Worm (Caenorhabditis elegans) whole organism, late embryonic: ENCODE results near the gene C56A3.5.

Experiments used
- ceh-48 ChIP-seq: sonication (generic microtip); optimal IDR thresholded peaks from 2 replicates; lab custom pipeline; 2016; ENCODE audit warnings: missing genetic modification characterization, inconsistent platforms, missing compliant biosample characterization
- nhr-11 ChIP-seq: fragments of 150-350 bp; optimal IDR thresholded peaks from 2 replicates; lab custom pipeline; 2014; ENCODE audit warnings: missing biosample characterization, missing genetic modification characterization
- ref-2 ChIP-seq: sonication (generic microtip); optimal IDR thresholded peaks from 2 replicates; lab custom pipeline; 2016; ENCODE audit warnings: missing genetic modification characterization, missing compliant biosample characterization

ce11 chrV:13530698-13531097 lies 21.1 kb upstream of the C56A3.5 start, which contains the start of gene ttr-44:
- TF ChIP-seq ref-2 (tag; lab: Kevin White, UChicago) (no peak), ceh-48 (tag; lab: Kevin White, UChicago) (no peak), nhr-11 (tag; lab: Kevin White, UChicago) (no peak)
